Worm (Caenorhabditis elegans): ENCODE results near the gene col-166.
A peak's percentile ranks its signal among the peaks of the same experiment; 100 is the strongest.

col-166 gene

DNA sequence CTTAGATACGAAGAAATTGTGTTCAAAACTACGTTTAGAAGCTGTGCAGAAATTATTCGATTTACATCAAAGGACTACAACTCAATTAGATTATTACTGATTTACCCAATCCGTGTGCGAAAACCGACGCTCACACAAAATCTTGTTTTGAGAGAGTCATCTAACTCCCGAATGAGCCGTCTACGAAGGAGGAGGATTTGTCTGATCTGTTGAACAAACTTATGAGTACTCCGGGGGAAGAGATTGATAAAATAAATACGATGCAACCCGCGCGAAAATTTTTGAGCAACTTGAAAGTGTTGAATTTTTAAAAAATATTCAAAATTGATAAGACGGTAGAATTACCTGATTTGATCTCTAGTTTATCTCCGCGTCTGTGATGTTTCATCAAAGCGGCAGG lies 28.5 kb upstream of the col-166 start:
- TF ChIP-seq W03F9.2 (tag; optimal IDR thresholded peaks at IDR 0.05) (no peak), dao-5 (tag; optimal IDR thresholded peaks at IDR 0.05) (no peak), him-1 (tag; optimal IDR thresholded peaks at IDR 0.05) (no peak)

- peak; percentile 45 for TF ChIP-seq him-1 (tag; optimal IDR thresholded peaks at IDR 0.05)
- TF ChIP-seq W03F9.2 (tag; optimal IDR thresholded peaks at IDR 0.05): no peak
Observed at ce11 chrX:6251947-6252617, 27.7 kb upstream of the col-166 start.

ce11 chrX:6252752-6253151 lies 27.1 kb upstream of the col-166 start:
- no peak for TF ChIP-seq W03F9.2 (tag; optimal IDR thresholded peaks at IDR 0.05)
- TF ChIP-seq dao-5 (tag; optimal IDR thresholded peaks at IDR 0.05): no peak
- TF ChIP-seq him-1 (tag; optimal IDR thresholded peaks at IDR 0.05): no peak

DNA sequence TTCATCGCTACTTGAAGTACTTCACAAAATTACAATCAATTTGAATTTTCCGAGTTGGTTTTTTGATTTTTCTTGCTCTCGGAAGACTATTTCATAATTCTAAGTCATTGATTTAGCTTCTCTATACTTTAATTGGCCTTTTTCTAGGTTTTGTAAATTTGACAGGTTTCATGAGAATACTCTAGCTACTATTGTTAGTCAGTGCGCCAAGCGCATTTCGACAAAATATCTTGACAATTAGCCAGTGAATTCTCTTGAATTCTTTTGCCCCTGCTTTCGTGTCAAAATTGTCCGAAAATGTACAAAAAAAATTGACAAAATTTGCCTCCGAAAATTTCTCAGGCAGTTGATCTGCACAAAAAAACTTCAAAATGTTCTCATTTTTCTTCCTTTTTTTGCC lies 26.7 kb upstream of the col-166 start:
- TF ChIP-seq W03F9.2 (tag; optimal IDR thresholded peaks at IDR 0.05): no peak

ce11 chrX:6253566-6253898 lies 26.3 kb upstream of the col-166 start:
- TF ChIP-seq dao-5 (tag; optimal IDR thresholded peaks at IDR 0.05) (no peak), W03F9.2 (tag; optimal IDR thresholded peaks at IDR 0.05) (no peak), him-1 (tag; optimal IDR thresholded peaks at IDR 0.05) (peak; percentile 5)

ce11 chrX:6253899-6254670 lies 25.7 kb upstream of the col-166 start:
- TF ChIP-seq him-1 (tag; optimal IDR thresholded peaks at IDR 0.05) (no peak), W03F9.2 (tag; optimal IDR thresholded peaks at IDR 0.05) (peak; percentile 30), dao-5 (tag; optimal IDR thresholded peaks at IDR 0.05) (no peak)

- TF ChIP-seq W03F9.2 (tag; optimal IDR thresholded peaks at IDR 0.05) (no peak), him-1 (tag; optimal IDR thresholded peaks at IDR 0.05) (no peak), dao-5 (tag; optimal IDR thresholded peaks at IDR 0.05) (no peak)
Observed at ce11 chrX:6254671-6255031, 25.2 kb upstream of the col-166 start.

ce11 chrX:6255561-6255960 lies 24.3 kb upstream of the col-166 start:
- TF ChIP-seq dao-5 (tag; optimal IDR thresholded peaks at IDR 0.05) (peak; percentile 32), him-1 (tag; optimal IDR thresholded peaks at IDR 0.05) (no peak)

- no peak for TF ChIP-seq W03F9.2 (tag; optimal IDR thresholded peaks at IDR 0.05)
Observed at ce11 chrX:6256430-6256829, 23.4 kb upstream of the col-166 start.

ce11 chrX:6256969-6257368 lies 22.8 kb upstream of the col-166 start:
- no peak for TF ChIP-seq him-1 (tag; optimal IDR thresholded peaks at IDR 0.05)
- TF ChIP-seq dao-5 (tag; optimal IDR thresholded peaks at IDR 0.05): no peak
- TF ChIP-seq W03F9.2 (tag; optimal IDR thresholded peaks at IDR 0.05): no peak

DNA sequence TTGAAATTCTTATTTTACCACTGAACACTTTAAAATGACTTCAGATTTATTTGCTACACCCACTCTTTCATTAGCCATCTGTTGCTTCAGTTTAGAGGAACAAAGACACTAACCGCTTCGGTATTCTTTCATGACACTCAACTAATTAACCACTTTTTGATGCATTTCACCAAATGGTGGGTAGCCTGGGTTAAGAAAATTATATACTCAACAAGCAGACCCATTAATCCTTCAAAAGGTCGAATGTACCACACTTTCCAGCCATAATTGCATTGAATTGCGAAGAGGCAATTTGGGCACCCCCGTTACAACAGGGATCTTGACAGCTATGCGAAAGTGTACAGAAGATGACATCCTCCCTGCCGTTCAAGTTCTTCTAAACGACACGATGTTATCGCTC lies 21.4 kb upstream of the col-166 start:
- TF ChIP-seq dao-5 (tag; optimal IDR thresholded peaks at IDR 0.05): no peak
- TF ChIP-seq W03F9.2 (tag; optimal IDR thresholded peaks at IDR 0.05): no peak
- no peak for TF ChIP-seq him-1 (tag; optimal IDR thresholded peaks at IDR 0.05)

DNA sequence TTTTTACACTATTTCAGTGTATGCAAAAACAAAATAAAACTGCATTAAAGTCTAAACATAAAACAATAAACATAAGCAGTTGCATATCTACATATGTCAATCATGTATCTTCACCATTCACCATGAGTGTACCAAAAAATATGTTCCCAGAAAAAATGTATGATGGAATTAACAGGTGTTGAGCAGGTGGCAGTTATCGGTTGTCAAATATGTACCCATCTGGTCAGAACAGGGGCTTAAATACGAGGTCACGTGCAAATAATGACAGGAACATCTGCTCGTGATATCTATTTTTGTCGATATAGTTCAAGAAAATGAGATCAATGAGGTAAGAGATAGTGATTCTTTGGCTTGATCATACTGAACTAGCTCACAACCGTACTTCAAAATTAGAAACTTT lies 20.7 kb upstream of the col-166 start:
- no peak for TF ChIP-seq W03F9.2 (tag; optimal IDR thresholded peaks at IDR 0.05)
- no peak for TF ChIP-seq dao-5 (tag; optimal IDR thresholded peaks at IDR 0.05)
- TF ChIP-seq him-1 (tag; optimal IDR thresholded peaks at IDR 0.05): no peak

DNA sequence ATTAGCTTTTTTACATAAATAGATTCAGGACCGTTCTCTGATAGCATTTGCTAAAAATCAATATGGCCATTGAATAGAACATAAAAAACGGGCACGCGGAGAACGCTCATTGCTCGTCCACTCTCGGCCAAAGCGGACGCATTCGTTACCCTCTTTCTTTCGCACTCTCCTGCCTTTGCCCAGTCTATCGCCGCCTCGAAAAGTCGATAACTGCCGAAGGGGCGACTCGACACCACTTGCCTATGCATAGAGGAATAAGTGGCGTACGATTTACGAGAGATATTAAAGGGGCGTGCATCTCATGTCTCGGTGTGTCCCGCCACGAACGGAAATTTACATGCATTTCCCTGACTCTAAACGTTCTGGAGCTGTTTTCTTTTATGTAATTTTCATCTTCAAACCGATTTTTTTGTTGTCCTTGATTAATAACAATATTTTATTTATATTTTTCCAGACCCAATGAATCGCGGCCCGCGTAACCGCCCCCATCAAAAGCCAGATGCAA lies 16.6 kb upstream of the col-166 start, which contains the start of gene W05H9.4:
TSS of gene W05H9.4 (plus strand) at position 455 of the 505 bp plus-strand sequence.
- TF ChIP-seq him-1 (tag; optimal IDR thresholded peaks at IDR 0.05): no peak
- no peak for TF ChIP-seq dao-5 (tag; optimal IDR thresholded peaks at IDR 0.05)
- TF ChIP-seq W03F9.2 (tag; optimal IDR thresholded peaks at IDR 0.05): no peak

- TF ChIP-seq dao-5 (tag; optimal IDR thresholded peaks at IDR 0.05): no peak
- TF ChIP-seq W03F9.2 (tag; optimal IDR thresholded peaks at IDR 0.05): no peak
- TF ChIP-seq him-1 (tag; optimal IDR thresholded peaks at IDR 0.05): no peak
Observed at ce11 chrX:6266739-6267138, 13.1 kb upstream of the col-166 start, which contains the start of gene W05H9.2. W05H9.2 (plus strand) TSS chrX:6267039.

DNA sequence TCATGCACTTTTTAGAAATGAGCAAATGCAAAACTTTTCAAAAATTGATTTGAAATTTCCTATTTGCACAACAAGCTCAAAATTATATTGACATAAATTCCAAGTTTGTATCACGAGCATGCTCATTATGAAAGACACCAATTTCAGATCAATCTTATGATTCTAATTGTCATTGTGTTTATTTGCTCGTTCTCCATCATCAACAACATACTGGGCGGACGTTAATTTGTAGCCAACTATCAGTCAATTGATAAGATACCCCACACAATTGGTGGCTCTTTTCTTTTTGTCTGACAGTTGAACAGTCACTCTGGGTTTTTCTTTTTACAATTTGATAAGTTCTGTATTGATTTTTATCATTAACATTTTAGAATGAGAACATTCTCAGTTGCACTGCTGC lies 8.1 kb upstream of the col-166 start, which contains the start of gene lro-1:
TSS of gene lro-1 (plus strand) at position 372 of the 400 bp plus-strand sequence.
- TF ChIP-seq dao-5 (tag; optimal IDR thresholded peaks at IDR 0.05) (no peak), him-1 (tag; optimal IDR thresholded peaks at IDR 0.05) (no peak), W03F9.2 (tag; optimal IDR thresholded peaks at IDR 0.05) (no peak)

All from whole organism, L4/young adult.